Fruit fly (Drosophila melanogaster) whole organism: ENCODE results near the gene C15.
A peak's percentile ranks its signal among the peaks of the same experiment; 100 is the strongest.

Experiments
- CG8478 ChIP-seq: fragments of >200 bp; optimal IDR thresholded peaks from 2 replicates; lab custom pipeline; 2018; ENCODE audit warnings: inconsistent platforms
- Dll ChIP-seq: fragments of >200 bp; optimal IDR thresholded peaks from 2 replicates; lab custom pipeline; 2017
- psq ChIP-seq: fragments of >200 bp; optimal IDR thresholded peaks from 2 replicates; lab custom pipeline; 2017
- usp ChIP-seq: fragments of >200 bp; optimal IDR thresholded peaks from 2 replicates; lab custom pipeline; 2017; ENCODE audit warnings: missing biosample characterization, missing genetic modification characterization, mixed read lengths

DNA sequence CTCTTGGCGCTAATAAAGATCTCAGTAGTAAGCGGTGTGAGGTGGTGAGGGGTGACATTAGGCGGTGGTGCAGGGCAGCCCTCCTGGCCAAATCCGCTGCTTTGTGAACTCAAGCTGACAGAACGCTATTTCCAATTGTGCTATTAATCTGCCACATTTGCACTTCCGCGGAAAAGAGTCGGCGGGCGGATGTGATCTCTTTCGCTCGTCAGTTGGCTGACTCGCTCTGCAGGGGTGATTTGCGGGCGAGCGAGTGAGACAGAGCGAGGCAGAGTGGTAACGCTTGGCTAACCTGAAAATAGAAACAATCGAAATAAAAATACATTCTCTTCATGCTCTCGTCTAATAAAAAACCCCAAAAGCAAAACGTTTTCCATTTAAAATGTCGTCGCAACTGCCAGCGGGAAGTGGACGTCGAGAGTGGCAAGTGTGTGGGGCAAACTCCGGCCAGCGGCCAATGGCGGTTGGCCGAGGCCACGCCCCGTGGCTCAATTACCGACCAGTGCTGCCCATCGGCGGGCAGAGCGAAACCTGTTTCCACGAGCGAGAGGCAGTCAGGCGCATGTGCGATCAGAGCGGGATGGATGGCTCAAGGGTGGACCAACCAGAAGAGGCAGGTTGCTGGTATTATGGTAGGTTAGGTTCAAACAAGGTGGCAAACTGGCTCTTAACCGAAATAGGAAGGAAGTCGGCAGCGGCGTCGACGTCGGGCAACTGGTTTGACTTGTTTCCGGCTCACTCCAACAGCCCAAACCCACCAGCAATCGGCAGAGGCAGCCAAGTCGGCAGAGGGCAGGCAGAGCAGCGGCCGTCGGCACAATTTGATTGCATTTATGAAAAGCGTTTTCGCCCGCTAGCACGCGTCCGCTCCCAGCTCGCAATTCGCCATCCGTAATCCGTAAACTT is at the start of gene C15:
- TF ChIP-seq usp (GFP tag; lab: Kevin White, UChicago): no peak
- peak; percentile 81 for TF ChIP-seq Dll (lab: Kevin White, UChicago)
- TF ChIP-seq CG8478: no peak
- no peak for TF ChIP-seq psq (lab: Kevin White, UChicago)
